Fruit fly (Drosophila melanogaster) whole organism, prepupa: ENCODE results near the gene M1BP.

Experiments used
- Blimp-1 ChIP-seq: fragments of 200-800 bp; sonication (Bioruptor generic); optimal IDR thresholded peaks from 3 replicates; lab custom pipeline; 2017; ENCODE audit warnings: missing biosample characterization, missing genetic modification characterization, mild to moderate bottlenecking, moderate library complexity, missing genetic modification reagents
- CG10631 ChIP-seq: fragments of 200-800 bp; sonication (Bioruptor generic); optimal IDR thresholded peaks from 2 replicates; lab custom pipeline; 2016; ENCODE audit warnings: missing biosample characterization, missing genetic modification characterization
- CG10669 ChIP-seq: fragments of 200-800 bp; sonication (Bioruptor generic); optimal IDR thresholded peaks from 3 replicates; lab custom pipeline; 2018; ENCODE audit warnings: missing biosample characterization, mild to moderate bottlenecking, missing genetic modification characterization, moderate library complexity
- CG11294 ChIP-seq: fragments of 200-800 bp; sonication (Bioruptor generic); IDR thresholded peaks from 2 replicates; pipeline ENCODE4 v1.3.6; 2022; ENCODE audit warnings: missing biosample characterization, missing genetic modification characterization
- CG11762 ChIP-seq: fragments of 200-800 bp; sonication (Bioruptor generic); optimal IDR thresholded peaks from 3 replicates; lab custom pipeline; 2016; ENCODE audit warnings: missing biosample characterization, missing genetic modification characterization; ENCODE audit not compliant: insufficient read depth
- CG11902 ChIP-seq: fragments of 200-800 bp; sonication (Bioruptor generic); optimal IDR thresholded peaks from 3 replicates; lab custom pipeline; 2016; ENCODE audit warnings: missing biosample characterization, missing genetic modification characterization
- CG15336 ChIP-seq: fragments of 200-800 bp; sonication (Bioruptor generic); IDR thresholded peaks from 2 replicates; pipeline ENCODE4 v1.3.6; 2022; ENCODE audit warnings: missing biosample characterization, missing genetic modification characterization
- CG16779 ChIP-seq: fragments of 200-800 bp; sonication (Bioruptor generic); optimal IDR thresholded peaks from 3 replicates; lab custom pipeline; 2017; ENCODE audit warnings: missing biosample characterization, mild to moderate bottlenecking, missing genetic modification characterization
- CG3032 ChIP-seq: fragments of 200-800 bp; optimal IDR thresholded peaks from 2 replicates; lab custom pipeline; 2019; ENCODE audit warnings: missing biosample characterization, mild to moderate bottlenecking, missing genetic modification characterization, moderate library complexity
- CG31627 ChIP-seq: fragments of 200-800 bp; sonication (Bioruptor generic); optimal IDR thresholded peaks from 3 replicates; lab custom pipeline; 2016; ENCODE audit warnings: missing biosample characterization, missing genetic modification characterization
- CG32006 ChIP-seq: fragments of 200-800 bp; sonication (Bioruptor generic); optimal IDR thresholded peaks from 3 replicates; lab custom pipeline; 2017; ENCODE audit warnings: missing biosample characterization, mild to moderate bottlenecking, missing genetic modification characterization
- CG34406 ChIP-seq: fragments of 200-800 bp; sonication (Bioruptor generic); optimal IDR thresholded peaks from 3 replicates; lab custom pipeline; 2016; ENCODE audit warnings: missing biosample characterization, missing genetic modification characterization
- CG3919 ChIP-seq: fragments of 200-800 bp; sonication (Bioruptor generic); optimal IDR thresholded peaks from 3 replicates; lab custom pipeline; 2016; ENCODE audit warnings: missing biosample characterization, missing genetic modification characterization
- CG4318 ChIP-seq: fragments of 200-800 bp; sonication (Bioruptor generic); optimal IDR thresholded peaks from 3 replicates; lab custom pipeline; 2017; ENCODE audit warnings: missing biosample characterization, mild to moderate bottlenecking, missing genetic modification characterization
- CG6163 ChIP-seq: fragments of 200-800 bp; sonication (Bioruptor generic); IDR thresholded peaks from 3 replicates; pipeline ENCODE4 v1.3.6; 2022; ENCODE audit warnings: missing biosample characterization, missing genetic modification characterization
- CG6276 ChIP-seq: fragments of 200-800 bp; sonication (Bioruptor generic); optimal IDR thresholded peaks from 2 replicates; lab custom pipeline; 2017; ENCODE audit warnings: missing biosample characterization, mild to moderate bottlenecking, missing genetic modification characterization
- CG6792 ChIP-seq: fragments of 200-800 bp; sonication (Bioruptor generic); optimal IDR thresholded peaks from 3 replicates; lab custom pipeline; 2016; ENCODE audit warnings: missing biosample characterization, missing genetic modification characterization
- CG6854 ChIP-seq: fragments of 200-800 bp; sonication (Bioruptor generic); optimal IDR thresholded peaks from 2 replicates; lab custom pipeline; 2017; ENCODE audit warnings: missing biosample characterization, mild to moderate bottlenecking, missing genetic modification characterization
- CG7368 ChIP-seq: fragments of 200-800 bp; sonication (Bioruptor generic); optimal IDR thresholded peaks from 3 replicates; lab custom pipeline; 2016; ENCODE audit warnings: missing biosample characterization, missing genetic modification characterization
- CG8119 ChIP-seq: fragments of 200-800 bp; sonication (Bioruptor generic); IDR thresholded peaks from 3 replicates; pipeline ENCODE4 v1.3.6; 2022; ENCODE audit warnings: missing biosample characterization, missing genetic modification characterization
- CG8319 ChIP-seq: fragments of 200-800 bp; sonication (Bioruptor generic); optimal IDR thresholded peaks from 3 replicates; lab custom pipeline; 2016; ENCODE audit warnings: missing biosample characterization, missing genetic modification characterization
- CG8632 ChIP-seq: fragments of 200-800 bp; sonication (Bioruptor generic); optimal IDR thresholded peaks from 3 replicates; lab custom pipeline; 2016; ENCODE audit warnings: missing biosample characterization, missing genetic modification characterization
- CG9139 ChIP-seq: fragments of 200-800 bp; sonication (Bioruptor generic); optimal IDR thresholded peaks from 3 replicates; lab custom pipeline; 2017; ENCODE audit warnings: missing biosample characterization, mild to moderate bottlenecking, missing genetic modification characterization
- Eip75B ChIP-seq: fragments of 200-800 bp; sonication (Bioruptor generic); optimal IDR thresholded peaks from 3 replicates; lab custom pipeline; 2016; ENCODE audit warnings: missing biosample characterization, missing genetic modification characterization
- Eip78C ChIP-seq: fragments of 200-800 bp; sonication (Bioruptor generic); peaks from one replicate; lab custom pipeline; 2016; ENCODE audit warnings: missing biosample characterization, missing genetic modification characterization
- Eip93F ChIP-seq: fragments of 200-800 bp; sonication (Bioruptor generic); optimal IDR thresholded peaks from 2 replicates; lab custom pipeline; 2016; ENCODE audit warnings: missing biosample characterization, mild to moderate bottlenecking, missing genetic modification characterization
- Ets21C ChIP-seq: fragments of 200-800 bp; sonication (Bioruptor generic); optimal IDR thresholded peaks from 3 replicates; lab custom pipeline; 2016; ENCODE audit warnings: missing biosample characterization, missing genetic modification characterization
- Ets96B ChIP-seq: fragments of 200-800 bp; optimal IDR thresholded peaks from 2 replicates; lab custom pipeline; 2019; ENCODE audit warnings: missing biosample characterization, mild to moderate bottlenecking, missing genetic modification characterization, moderate library complexity
- Hr38 ChIP-seq: sonication (Bioruptor generic); optimal IDR thresholded peaks from 2 replicates; lab custom pipeline; 2016; ENCODE audit warnings: missing biosample characterization, missing genetic modification characterization
- Hr39 ChIP-seq: fragments of 200-800 bp; sonication (Bioruptor generic); optimal IDR thresholded peaks from 2 replicates; lab custom pipeline; 2016; ENCODE audit warnings: missing biosample characterization, missing genetic modification characterization
- Lpt ChIP-seq: fragments of 200-800 bp; sonication (Bioruptor generic); optimal IDR thresholded peaks from 3 replicates; lab custom pipeline; 2016; ENCODE audit warnings: missing biosample characterization, missing genetic modification characterization
- Met ChIP-seq: fragments of 200-800 bp; sonication (Bioruptor generic); optimal IDR thresholded peaks from 3 replicates; lab custom pipeline; 2016; ENCODE audit warnings: missing biosample characterization, missing genetic modification characterization
- Smox ChIP-seq: fragments of 200-800 bp; sonication (Bioruptor generic); optimal IDR thresholded peaks from 3 replicates; lab custom pipeline; 2016; ENCODE audit warnings: missing biosample characterization, missing genetic modification characterization
- Sox102F ChIP-seq: fragments of 200-800 bp; sonication (Bioruptor generic); optimal IDR thresholded peaks from 2 replicates; lab custom pipeline; 2016; ENCODE audit warnings: missing biosample characterization, mild to moderate bottlenecking, missing genetic modification characterization
- Sox15 ChIP-seq: fragments of 200-800 bp; sonication (Bioruptor generic); optimal IDR thresholded peaks from 3 replicates; lab custom pipeline; 2016; ENCODE audit warnings: missing biosample characterization, missing genetic modification characterization
- acj6 ChIP-seq: fragments of 200-800 bp; sonication (Bioruptor generic); optimal IDR thresholded peaks from 3 replicates; lab custom pipeline; 2016; ENCODE audit warnings: missing biosample characterization, missing genetic modification characterization
- cyc ChIP-seq: fragments of 200-800 bp; sonication (Bioruptor generic); optimal IDR thresholded peaks from 3 replicates; lab custom pipeline; 2016; ENCODE audit warnings: missing biosample characterization, missing genetic modification characterization
- dac ChIP-seq: fragments of 200-800 bp; sonication (Bioruptor generic); optimal IDR thresholded peaks from 2 replicates; lab custom pipeline; 2017; ENCODE audit warnings: missing biosample characterization, mild to moderate bottlenecking, missing genetic modification characterization
- dsx ChIP-seq: fragments of 200-800 bp; optimal IDR thresholded peaks from 3 replicates; lab custom pipeline; 2019; ENCODE audit warnings: missing biosample characterization, mild to moderate bottlenecking, missing genetic modification characterization, moderate library complexity; ENCODE audit not compliant: poor library complexity, severe bottlenecking
- eg ChIP-seq: fragments of 200-800 bp; sonication (Bioruptor generic); IDR thresholded peaks from 3 replicates; pipeline ENCODE4 v1.3.6; 2022; ENCODE audit warnings: missing biosample characterization, missing genetic modification characterization
- fd59A ChIP-seq: fragments of 200-800 bp; sonication (Bioruptor generic); optimal IDR thresholded peaks from 2 replicates; lab custom pipeline; 2017; ENCODE audit warnings: missing biosample characterization, mild to moderate bottlenecking, missing genetic modification characterization, missing genetic modification reagents
- fd85E ChIP-seq: fragments of 200-800 bp; sonication (Bioruptor generic); optimal IDR thresholded peaks from 3 replicates; lab custom pipeline; 2016; ENCODE audit warnings: missing biosample characterization, missing genetic modification characterization
- fkh ChIP-seq: fragments of 200-800 bp; sonication (Bioruptor generic); optimal IDR thresholded peaks from 3 replicates; lab custom pipeline; 2017; ENCODE audit warnings: missing biosample characterization, mild to moderate bottlenecking, missing genetic modification characterization, moderate library complexity
- net ChIP-seq: fragments of 200-800 bp; sonication (Bioruptor generic); optimal IDR thresholded peaks from 3 replicates; lab custom pipeline; 2016; ENCODE audit warnings: missing biosample characterization, missing genetic modification characterization
- pdm3 ChIP-seq: fragments of 200-800 bp; sonication (Bioruptor generic); optimal IDR thresholded peaks from 3 replicates; lab custom pipeline; 2016; ENCODE audit warnings: missing biosample characterization, missing genetic modification characterization
- salr ChIP-seq, 2 experiments: fragments of 200-800 bp; sonication (Bioruptor generic); optimal IDR thresholded peaks; 3 replicates each; lab custom pipeline; 2016 to 2018; ENCODE audit warnings: missing biosample characterization in 2 of 2, missing genetic modification characterization in 2 of 2, mild to moderate bottlenecking in 1 of 2
- svp ChIP-seq: fragments of 200-800 bp; sonication (Bioruptor generic); peaks from one replicate; lab custom pipeline; 2016; ENCODE audit warnings: missing biosample characterization, missing genetic modification characterization
- topi ChIP-seq: fragments of 200-800 bp; sonication (Bioruptor generic); optimal IDR thresholded peaks from 3 replicates; lab custom pipeline; 2016; ENCODE audit warnings: missing biosample characterization, missing genetic modification characterization
- vri ChIP-seq: fragments of 200-800 bp; sonication (Bioruptor generic); optimal IDR thresholded peaks from 3 replicates; lab custom pipeline; 2016; ENCODE audit warnings: missing biosample characterization, mild to moderate bottlenecking, missing genetic modification characterization

The M1BP gene

dm6 chr3R:8716551-8716879 lies 15.0 kb downstream of the M1BP start (continued):
- TF ChIP-seq CG10669 (GFP tag; lab: Kevin White, UChicago) (no peak), acj6 (GFP tag; lab: Kevin White, UChicago) (peak; percentile 10), CG3919 (GFP tag; lab: Kevin White, UChicago) (no peak), CG8632 (no peak), CG15336 (GFP tag; lab: Robert Waterston, UW) (peak; percentile 48; the same call in 1 of the 2 replicates), CG34406 (GFP tag; lab: Kevin White, UChicago) (peak; percentile 15), Ets21C (GFP tag; lab: Kevin White, UChicago) (no peak), eg (peak; percentile 54; the same call in 1 of the 3 replicates), fkh (GFP tag; lab: Kevin White, UChicago) (no peak), Eip78C (GFP tag; lab: Kevin White, UChicago) (peak; percentile 43), CG6792 (no peak), CG7368 (GFP tag; lab: Kevin White, UChicago) (no peak), pdm3 (GFP tag; lab: Kevin White, UChicago) (no peak), CG8319 (GFP tag; lab: Kevin White, UChicago) (no peak)

- no peak for TF ChIP-seq CG31627 (GFP tag; lab: Kevin White, UChicago)
- no peak for TF ChIP-seq eg
- peak; percentile 66 for TF ChIP-seq CG6276 (GFP tag; lab: Kevin White, UChicago)
- peak; percentile 69 for TF ChIP-seq Eip78C (GFP tag; lab: Kevin White, UChicago)
- TF ChIP-seq dac (GFP tag; lab: Kevin White, UChicago), result no peak
- TF ChIP-seq Eip93F (GFP tag; lab: Kevin White, UChicago), result no peak
- TF ChIP-seq svp (GFP tag; lab: Kevin White, UChicago), result no peak
- TF ChIP-seq Hr39 (GFP tag; lab: Kevin White, UChicago), result no peak
- no peak for TF ChIP-seq dsx (GFP tag; lab: Kevin White, UChicago)
- TF ChIP-seq salr (GFP tag; optimal IDR thresholded peaks at IDR 0.05; lab: Kevin White, UChicago), result no peak
- TF ChIP-seq Lpt (GFP tag; lab: Kevin White, UChicago), result no peak
- peak; percentile 7 for TF ChIP-seq net
- TF ChIP-seq Blimp-1, result no peak
- TF ChIP-seq fd85E (GFP tag; lab: Kevin White, UChicago), result no peak
- TF ChIP-seq CG9139 (GFP tag; lab: Kevin White, UChicago), result no peak
- TF ChIP-seq Hr38 (GFP tag; lab: Kevin White, UChicago), result no peak
- TF ChIP-seq CG3032, result no peak
- TF ChIP-seq CG4318 (GFP tag; lab: Kevin White, UChicago), result no peak
- no peak for TF ChIP-seq CG11294 (GFP tag; lab: Robert Waterston, UW)
- TF ChIP-seq CG16779 (tag; lab: Kevin White, UChicago), result no peak
- no peak for TF ChIP-seq CG10631 (GFP tag; lab: Kevin White, UChicago)
- TF ChIP-seq Met (GFP tag; lab: Kevin White, UChicago), result no peak
- TF ChIP-seq CG8319 (GFP tag; lab: Kevin White, UChicago), result no peak
- TF ChIP-seq CG8632, result no peak
- no peak for TF ChIP-seq CG11902 (GFP tag; lab: Kevin White, UChicago)
- no peak for TF ChIP-seq Sox15 (GFP tag; lab: Kevin White, UChicago)
- no peak for TF ChIP-seq CG11762 (GFP tag; lab: Kevin White, UChicago)
- TF ChIP-seq Smox, result no peak
- no peak for TF ChIP-seq CG32006 (GFP tag; lab: Kevin White, UChicago)
- TF ChIP-seq cyc (GFP tag; lab: Kevin White, UChicago), result no peak
- TF ChIP-seq pdm3 (GFP tag; lab: Kevin White, UChicago), result no peak
- no peak for TF ChIP-seq CG7368 (GFP tag; lab: Kevin White, UChicago)
- no peak for TF ChIP-seq topi
- TF ChIP-seq CG8119, result no peak
- TF ChIP-seq CG15336 (GFP tag; lab: Robert Waterston, UW), result no peak
- peak; percentile 27 for TF ChIP-seq CG6854 (GFP tag; lab: Kevin White, UChicago)
- no peak for TF ChIP-seq CG6792
- no peak for TF ChIP-seq Sox102F
- no peak for TF ChIP-seq Ets96B (tag; lab: Kevin White, UChicago)
- peak; percentile 23 for TF ChIP-seq Eip75B (GFP tag; lab: Kevin White, UChicago)
- peak; percentile 65 for TF ChIP-seq vri (GFP tag; lab: Kevin White, UChicago)
- TF ChIP-seq fd59A, result no peak
- TF ChIP-seq CG6163 (GFP tag; lab: Robert Waterston, UW), result no peak
Observed at dm6 chr3R:8715851-8716550, 15.5 kb downstream of the M1BP start, which contains the start of gene TMEM216. Gene TMEM216, plus strand, starts transcription at chr3R:8716243.
